Worm (Caenorhabditis elegans) whole organism, L4/young adult: ENCODE measurements around the gene T23F11.2.

Experiments used
- W03F9.2 ChIP-seq: fragments of 150-350 bp; optimal IDR thresholded peaks from 2 replicates; lab custom pipeline; 2014; ENCODE audit warnings: missing biosample characterization, missing genetic modification characterization
- dao-5 ChIP-seq: sonication (generic microtip); optimal IDR thresholded peaks from 2 replicates; lab custom pipeline; 2016; ENCODE audit warnings: missing genotype, missing genetic modification characterization, moderate library complexity, missing compliant biosample characterization
- him-1 ChIP-seq: sonication (generic microtip); optimal IDR thresholded peaks from 2 replicates; lab custom pipeline; 2016; ENCODE audit warnings: missing genotype, missing genetic modification reagents, missing genetic modification characterization, missing compliant biosample characterization

DNA sequence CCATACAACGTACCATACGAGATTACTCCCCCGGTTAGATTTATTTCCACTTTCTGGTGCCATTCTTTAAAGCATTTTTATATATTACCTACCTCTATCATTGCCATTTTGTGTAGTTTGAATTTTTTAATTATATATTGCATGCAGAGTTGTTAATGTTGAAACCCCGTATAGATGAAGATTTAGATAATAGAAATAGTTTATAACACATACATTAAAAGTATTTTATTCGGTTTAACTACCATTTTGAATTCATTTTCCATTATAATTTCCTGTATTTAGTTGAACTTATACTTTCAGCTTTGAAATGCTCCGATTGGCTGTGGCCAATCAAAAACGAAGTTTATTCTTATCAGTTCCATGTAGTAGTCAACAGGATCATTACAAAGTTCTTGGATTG, 42.5 kb upstream of the T23F11.2 start, which contains the start of gene dnj-18:
- TF ChIP-seq him-1 (tag; lab: Kevin White, UChicago) (no peak), dao-5 (tag; lab: Kevin White, UChicago) (no peak), W03F9.2 (no peak)
